Worm (Caenorhabditis elegans) whole organism, L2 larva: ENCODE data around the gene arl-6.

Experiments used
- F13H6.1 ChIP-seq: sonication (generic microtip); optimal IDR thresholded peaks from 2 replicates; lab custom pipeline; 2016; ENCODE audit warnings: missing genetic modification characterization, missing compliant biosample characterization
- R02D3.7 ChIP-seq: fragments of 150-350 bp; optimal IDR thresholded peaks from 2 replicates; lab custom pipeline; 2014; ENCODE audit warnings: missing biosample characterization, missing genetic modification characterization
- ZK546.5 ChIP-seq: sonication (generic microtip); optimal IDR thresholded peaks from 2 replicates; lab custom pipeline; 2017; ENCODE audit warnings: missing biosample characterization, missing genetic modification characterization
- ama-1 ChIP-seq: fragments of 150-350 bp; optimal IDR thresholded peaks from 2 replicates; lab custom pipeline; 2018; ENCODE audit warnings: inconsistent platforms
- ceh-16 ChIP-seq: fragments of 150-350 bp; optimal IDR thresholded peaks from 2 replicates; lab custom pipeline; 2014; ENCODE audit warnings: missing biosample characterization, missing genetic modification characterization
- ceh-82 ChIP-seq: fragments of 150-350 bp; optimal IDR thresholded peaks from 2 replicates; lab custom pipeline; 2014; ENCODE audit warnings: missing biosample characterization, missing genetic modification characterization
- crh-2 ChIP-seq: sonication (generic microtip); optimal IDR thresholded peaks from 2 replicates; lab custom pipeline; 2017; ENCODE audit warnings: missing biosample characterization, missing genetic modification characterization
- dmd-4 ChIP-seq: sonication (generic microtip); optimal IDR thresholded peaks from 2 replicates; lab custom pipeline; 2017; ENCODE audit warnings: missing biosample characterization, missing genetic modification characterization
- egl-27 ChIP-seq: sonication (generic microtip); optimal IDR thresholded peaks from 3 replicates; lab custom pipeline; 2017; ENCODE audit warnings: missing biosample characterization, missing genetic modification reagents, missing genetic modification characterization
- elt-1 ChIP-seq: fragments of 150-350 bp; optimal IDR thresholded peaks from 2 replicates; lab custom pipeline; 2014; ENCODE audit warnings: missing biosample characterization, missing genetic modification characterization
- fos-1 ChIP-seq: fragments of 150-350 bp; optimal IDR thresholded peaks from 2 replicates; lab custom pipeline; 2014; ENCODE audit warnings: missing biosample characterization, missing genetic modification characterization
- gmeb-1 ChIP-seq: fragments of 150-350 bp; optimal IDR thresholded peaks from 2 replicates; lab custom pipeline; 2014; ENCODE audit warnings: missing biosample characterization, missing genetic modification characterization
- lin-39 ChIP-seq: fragments of 150-350 bp; optimal IDR thresholded peaks from 2 replicates; lab custom pipeline; 2014; ENCODE audit warnings: missing biosample characterization, missing genetic modification reagents, missing genetic modification characterization
- lsy-2 ChIP-seq, 2 experiments: fragments of 150-350 bp in 1 of 2; sonication (generic microtip) in 1 of 2; optimal IDR thresholded peaks; 2 replicates each; lab custom pipeline; 2014 to 2017; ENCODE audit warnings: missing biosample characterization in 2 of 2, missing genetic modification characterization in 2 of 2
- mab-5 ChIP-seq: fragments of 150-350 bp; optimal IDR thresholded peaks from 2 replicates; lab custom pipeline; 2014; ENCODE audit warnings: missing biosample characterization, missing genetic modification characterization
- mdl-1 ChIP-seq, 2 experiments: fragments of 150-350 bp in 1 of 2; sonication (generic microtip) in 1 of 2; optimal IDR thresholded peaks; 2 replicates each; lab custom pipeline; 2017; ENCODE audit warnings: missing biosample characterization in 2 of 2, missing genetic modification characterization in 2 of 2
- nhr-10 ChIP-seq: sonication (generic microtip); optimal IDR thresholded peaks from 2 replicates; lab custom pipeline; 2017; ENCODE audit warnings: missing biosample characterization, missing genetic modification characterization
- nhr-12 ChIP-seq: fragments of 150-350 bp; optimal IDR thresholded peaks from 2 replicates; lab custom pipeline; 2014; ENCODE audit warnings: missing biosample characterization, missing genetic modification characterization
- nhr-129 ChIP-seq: fragments of 150-350 bp; optimal IDR thresholded peaks from 2 replicates; lab custom pipeline; 2014; ENCODE audit warnings: missing biosample characterization, missing genetic modification characterization
- nhr-21 ChIP-seq: fragments of 150-350 bp; optimal IDR thresholded peaks from 2 replicates; lab custom pipeline; 2014; ENCODE audit warnings: missing biosample characterization, missing genetic modification characterization
- nhr-23 ChIP-seq: fragments of 150-350 bp; optimal IDR thresholded peaks from 2 replicates; lab custom pipeline; 2014; ENCODE audit warnings: missing biosample characterization, missing genetic modification reagents, missing genetic modification characterization
- nhr-237 ChIP-seq: fragments of 150-350 bp; optimal IDR thresholded peaks from 2 replicates; lab custom pipeline; 2014; ENCODE audit warnings: missing biosample characterization, missing genetic modification characterization
- nhr-25 ChIP-seq: fragments of 150-350 bp; sonication (generic microtip); optimal IDR thresholded peaks from 3 replicates; lab custom pipeline; 2014; ENCODE audit warnings: missing biosample characterization, missing genetic modification characterization
- nhr-6 ChIP-seq: fragments of 150-350 bp; optimal IDR thresholded peaks from 2 replicates; lab custom pipeline; 2014; ENCODE audit warnings: missing biosample characterization, missing genetic modification characterization
- nhr-77 ChIP-seq: fragments of 150-350 bp; optimal IDR thresholded peaks from 2 replicates; lab custom pipeline; 2014; ENCODE audit warnings: missing biosample characterization, missing genetic modification characterization
- peb-1 ChIP-seq: fragments of 150-350 bp; optimal IDR thresholded peaks from 2 replicates; lab custom pipeline; 2014; ENCODE audit warnings: missing biosample characterization, missing genetic modification characterization
- sem-4 ChIP-seq: fragments of 150-350 bp; optimal IDR thresholded peaks from 2 replicates; lab custom pipeline; 2014; ENCODE audit warnings: missing biosample characterization, missing genetic modification reagents, missing genetic modification characterization
- sma-3 ChIP-seq: sonication (generic microtip); optimal IDR thresholded peaks from 2 replicates; lab custom pipeline; 2016; ENCODE audit warnings: missing genetic modification reagents, missing genetic modification characterization, missing compliant biosample characterization
- sma-9 ChIP-seq, 2 experiments: fragments of 150-350 bp in 1 of 2; sonication (generic microtip) in 1 of 2; optimal IDR thresholded peaks; 2 replicates each; lab custom pipeline; 2014 to 2016; ENCODE audit warnings: missing genetic modification characterization in 2 of 2, mild to moderate bottlenecking in 1 of 2, missing biosample characterization in 1 of 2, missing compliant biosample characterization in 1 of 2, missing genetic modification reagents in 1 of 2, moderate library complexity in 1 of 2
- snpc-4 ChIP-seq: fragments of 150-350 bp; optimal IDR thresholded peaks from 2 replicates; lab custom pipeline; 2014; ENCODE audit warnings: missing biosample characterization, missing genetic modification characterization
- unc-55 ChIP-seq: fragments of 150-350 bp; sonication (generic microtip); optimal IDR thresholded peaks from 3 replicates; lab custom pipeline; 2014; ENCODE audit warnings: missing biosample characterization, missing genetic modification reagents, missing genetic modification characterization
- zag-1 ChIP-seq: fragments of 150-350 bp; optimal IDR thresholded peaks from 2 replicates; lab custom pipeline; 2014; ENCODE audit warnings: missing biosample characterization, missing genetic modification characterization
- ztf-1 ChIP-seq: fragments of 200-800 bp; sonication (Bioruptor generic); conservative IDR thresholded peaks from 2 replicates; pipeline ENCODE4 v1.3.6; 2022; ENCODE audit warnings: missing genetic modification characterization, missing compliant biosample characterization
- ztf-4 ChIP-seq: fragments of 150-350 bp; optimal IDR thresholded peaks from 2 replicates; lab custom pipeline; 2014; ENCODE audit warnings: missing biosample characterization, missing genetic modification characterization

The arl-6 gene

DNA sequence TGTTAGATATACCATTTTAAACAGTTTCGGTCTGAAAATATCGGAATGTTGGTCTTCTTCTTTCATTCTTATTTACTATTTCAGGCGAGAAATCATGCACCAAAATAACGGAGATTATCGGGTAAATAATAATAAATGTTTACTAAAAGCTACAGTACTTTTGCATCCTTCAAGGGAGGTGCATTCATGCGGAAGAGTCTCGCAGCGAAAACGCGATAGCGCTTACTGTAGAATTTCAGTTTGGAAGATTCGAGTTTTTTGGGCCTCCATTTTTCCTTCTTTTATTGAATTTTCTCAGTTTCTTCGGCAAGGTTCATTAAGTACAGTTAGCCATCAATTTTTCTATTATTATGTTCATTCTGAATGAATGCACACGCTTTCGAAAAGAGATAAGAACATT lies 41.5 kb upstream of the arl-6 start, which contains the start of gene C35D10.7:
TSS of gene C35D10.7 (plus strand) at position 85 of the 400 bp plus-strand sequence.
- TF ChIP-seq nhr-10 (tag; lab: Kevin White, UChicago), result no peak
- no peak for TF ChIP-seq F13H6.1 (tag; lab: Kevin White, UChicago)
- no peak for TF ChIP-seq mdl-1 (tag; optimal IDR thresholded peaks at IDR 0.05; lab: Kevin White, UChicago)
- TF ChIP-seq R02D3.7 (tag; lab: Kevin White, UChicago), result no peak
- no peak for TF ChIP-seq mab-5 (tag; lab: Kevin White, UChicago)
- no peak for TF ChIP-seq ceh-16 (tag; lab: Kevin White, UChicago)
- no peak for TF ChIP-seq fos-1
- no peak for TF ChIP-seq ZK546.5 (tag; lab: Kevin White, UChicago)
- TF ChIP-seq ceh-82 (tag; lab: Kevin White, UChicago), result no peak
- no peak for TF ChIP-seq lsy-2 (tag; optimal IDR thresholded peaks at IDR 0.05; lab: Kevin White, UChicago)
- TF ChIP-seq, all 48 proteins: peak for 0

DNA sequence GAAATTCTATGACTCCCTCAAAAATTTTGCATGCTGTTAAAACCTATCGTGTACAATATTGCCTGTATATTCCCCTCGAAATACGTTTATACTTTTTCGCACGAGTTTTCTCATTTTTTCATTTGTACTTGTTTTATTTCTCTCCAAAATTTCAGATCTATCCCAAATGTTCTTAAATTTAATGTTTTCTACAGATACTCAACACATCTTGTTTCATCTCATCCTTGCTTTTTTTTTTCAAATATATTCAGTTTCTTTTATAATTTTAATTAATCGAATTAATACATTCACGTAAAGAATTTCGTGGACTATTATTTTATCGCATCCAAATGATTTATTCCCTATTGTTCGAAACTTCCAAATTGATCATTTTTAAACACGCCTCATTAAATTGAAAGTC lies 40.3 kb upstream of the arl-6 start, which contains the start of gene C35D10.8:
TSS of gene C35D10.8 (plus strand) at position 301 of the 400 bp plus-strand sequence.
- TF ChIP-seq ceh-82 (tag; lab: Kevin White, UChicago), result no peak
- no peak for TF ChIP-seq sma-3 (GFP tag; lab: Kevin White, UChicago)
- no peak for TF ChIP-seq nhr-237 (tag; lab: Kevin White, UChicago)
- TF ChIP-seq egl-27 (tag; lab: Kevin White, UChicago), result no peak
- TF ChIP-seq zag-1 (tag; lab: Kevin White, UChicago), result no peak
- no peak for TF ChIP-seq fos-1
- TF ChIP-seq nhr-77 (tag; lab: Kevin White, UChicago), result no peak
- no peak for TF ChIP-seq sma-9 (GFP tag; optimal IDR thresholded peaks at IDR 0.05; lab: Kevin White, UChicago)
- TF ChIP-seq sma-9 (tag; optimal IDR thresholded peaks at IDR 0.05; lab: Kevin White, UChicago), result no peak
- TF ChIP-seq elt-1 (tag; lab: Kevin White, UChicago), result no peak
- TF ChIP-seq snpc-4 (tag; lab: Kevin White, UChicago), result no peak
- no peak for TF ChIP-seq nhr-21 (tag; lab: Kevin White, UChicago)
- no peak for TF ChIP-seq R02D3.7 (tag; lab: Kevin White, UChicago)

DNA sequence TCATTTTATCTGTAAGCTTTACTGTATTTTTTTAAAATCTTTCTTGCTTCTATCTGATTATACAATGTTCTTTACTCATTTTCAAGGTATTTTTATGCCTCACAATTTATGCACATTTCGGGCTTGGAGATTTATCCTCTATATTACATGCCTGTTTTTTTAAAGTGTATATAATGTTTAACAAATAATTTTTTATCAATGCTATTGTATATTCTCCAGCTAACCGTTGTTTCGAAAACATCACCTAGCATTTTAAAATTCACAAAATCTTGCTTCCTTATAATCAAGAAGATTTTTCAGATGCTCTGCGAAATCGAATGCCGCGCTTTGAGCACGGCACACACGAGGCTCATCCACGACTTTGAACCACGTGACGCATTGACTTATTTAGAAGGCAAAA lies 37.4 kb upstream of the arl-6 start, which contains the start of gene ced-4:
TSS of gene ced-4 (plus strand) at position 301 of the 400 bp plus-strand sequence.
- no peak for TF ChIP-seq nhr-237 (tag; lab: Kevin White, UChicago)
- no peak for TF ChIP-seq nhr-12 (tag; lab: Kevin White, UChicago)
- no peak for TF ChIP-seq ceh-82 (tag; lab: Kevin White, UChicago)
- TF ChIP-seq mab-5 (tag; lab: Kevin White, UChicago), result no peak
- no peak for TF ChIP-seq nhr-23 (tag; lab: Kevin White, UChicago)
- TF ChIP-seq unc-55 (GFP tag; lab: Kevin White, UChicago), result no peak
- no peak for TF ChIP-seq egl-27 (tag; lab: Kevin White, UChicago)
- no peak for TF ChIP-seq F13H6.1 (tag; lab: Kevin White, UChicago)
- TF ChIP-seq sma-9 (GFP tag; optimal IDR thresholded peaks at IDR 0.05; lab: Kevin White, UChicago), result no peak
- no peak for TF ChIP-seq sma-9 (tag; optimal IDR thresholded peaks at IDR 0.05; lab: Kevin White, UChicago)
- TF ChIP-seq ama-1 (lab: Kevin White, UChicago), result no peak
- no peak for TF ChIP-seq lin-39

DNA sequence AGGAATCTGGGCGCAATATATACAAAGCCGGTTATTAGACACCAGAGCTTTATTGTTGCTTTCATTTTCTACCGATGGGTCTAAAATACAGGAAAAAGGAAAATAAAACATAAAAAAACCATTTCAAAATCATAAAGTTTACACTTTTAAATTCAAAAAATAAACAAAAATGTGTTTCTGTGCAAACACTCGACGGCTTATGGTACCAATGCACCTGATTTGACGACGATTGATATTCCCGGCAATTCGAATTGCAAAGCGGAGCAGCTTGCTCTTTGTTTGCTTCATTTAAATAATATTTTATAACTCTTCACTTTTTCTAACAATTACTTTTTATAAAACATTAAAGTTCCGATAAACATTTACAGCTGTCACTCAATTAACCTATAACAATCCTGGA lies 35.5 kb upstream of the arl-6 start, which contains the start of gene F26A1.1:
TSS of gene F26A1.1 (plus strand) at position 369 of the 400 bp plus-strand sequence.
- no peak for TF ChIP-seq nhr-25 (tag; lab: Kevin White, UChicago)
- no peak for TF ChIP-seq R02D3.7 (tag; lab: Kevin White, UChicago)
- no peak for TF ChIP-seq sem-4 (tag; lab: Kevin White, UChicago)
- TF ChIP-seq fos-1, result no peak
- no peak for TF ChIP-seq ZK546.5 (tag; lab: Kevin White, UChicago)
- no peak for TF ChIP-seq nhr-237 (tag; lab: Kevin White, UChicago)
- peak; percentile 8 for TF ChIP-seq nhr-129
- no peak for TF ChIP-seq snpc-4 (tag; lab: Kevin White, UChicago)
- TF ChIP-seq lsy-2 (tag; optimal IDR thresholded peaks at IDR 0.05; lab: Kevin White, UChicago), result peak in 1 of 2 experiments; percentile 38
- TF ChIP-seq gmeb-1 (tag; lab: Kevin White, UChicago), result peak; percentile 6
- TF ChIP-seq crh-2, result peak; percentile 5
- TF ChIP-seq dmd-4, result no peak
- no peak for TF ChIP-seq peb-1 (tag; lab: Kevin White, UChicago)
- no peak for TF ChIP-seq nhr-6 (tag; lab: Kevin White, UChicago)
- no peak for TF ChIP-seq nhr-21 (tag; lab: Kevin White, UChicago)
- no peak for TF ChIP-seq ztf-4 (tag; lab: Kevin White, UChicago)
- TF ChIP-seq unc-55 (GFP tag; lab: Kevin White, UChicago), result peak; percentile 54
- TF ChIP-seq ztf-1, result no peak
